Fruit fly (Drosophila melanogaster) whole organism, pupa: ENCODE measurements around the gene Vps26.

Source experiments
- CG10348 ChIP-seq: fragments of 200-800 bp; sonication (Bioruptor generic); IDR thresholded peaks from 2 replicates; pipeline ENCODE4 v1.3.6; 2022; ENCODE audit warnings: missing biosample characterization, missing genetic modification characterization
- CG12605 ChIP-seq: fragments of 200-800 bp; sonication (Bioruptor generic); IDR thresholded peaks from 2 replicates; pipeline ENCODE4 v1.3.6; 2022; ENCODE audit warnings: missing biosample characterization, missing genetic modification characterization
- CG13204 ChIP-seq: fragments of 200-800 bp; sonication (Bioruptor generic); optimal IDR thresholded peaks from 2 replicates; lab custom pipeline; 2018; ENCODE audit warnings: missing biosample characterization, mild to moderate bottlenecking, missing genetic modification characterization, moderate library complexity
- CG14655 ChIP-seq: fragments of 200-800 bp; sonication (Bioruptor generic); optimal IDR thresholded peaks from 3 replicates; lab custom pipeline; 2017; ENCODE audit warnings: mild to moderate bottlenecking, missing biosample characterization, missing genetic modification reagents, missing genetic modification characterization
- CG15710 ChIP-seq: fragments of 200-800 bp; sonication (Bioruptor generic); optimal IDR thresholded peaks from 2 replicates; lab custom pipeline; 2018; ENCODE audit warnings: missing biosample characterization, mild to moderate bottlenecking, missing genetic modification characterization, moderate library complexity
- CG17806 ChIP-seq: fragments of 200-800 bp; sonication (Bioruptor generic); optimal IDR thresholded peaks from 2 replicates; lab custom pipeline; 2018; ENCODE audit warnings: missing biosample characterization, mild to moderate bottlenecking, missing genetic modification characterization, moderate library complexity
- CG32121 ChIP-seq: fragments of 200-800 bp; sonication (Bioruptor generic); IDR thresholded peaks from 2 replicates; pipeline ENCODE4 v1.3.6; 2022; ENCODE audit warnings: missing biosample characterization, missing genetic modification characterization
- CG34367 ChIP-seq: fragments of 200-800 bp; sonication (Bioruptor generic); optimal IDR thresholded peaks from 2 replicates; lab custom pipeline; 2018; ENCODE audit warnings: missing biosample characterization, mild to moderate bottlenecking, missing genetic modification characterization
- CG4496 ChIP-seq: fragments of 200-800 bp; sonication (Bioruptor generic); IDR thresholded peaks from 3 replicates; pipeline ENCODE4 v1.3.6; 2022; ENCODE audit warnings: missing biosample characterization, missing genetic modification characterization
- CG8159 ChIP-seq: fragments of 200-800 bp; sonication (Bioruptor generic); optimal IDR thresholded peaks from 3 replicates; lab custom pipeline; 2018; ENCODE audit warnings: missing biosample characterization, mild to moderate bottlenecking, missing genetic modification characterization, moderate library complexity
- CG8301 ChIP-seq: fragments of 200-800 bp; sonication (Bioruptor generic); optimal IDR thresholded peaks from 2 replicates; lab custom pipeline; 2018; ENCODE audit warnings: missing biosample characterization, mild to moderate bottlenecking, missing genetic modification characterization
- CG9948 ChIP-seq: fragments of 200-800 bp; sonication (Bioruptor generic); optimal IDR thresholded peaks from 2 replicates; lab custom pipeline; 2018; ENCODE audit warnings: missing biosample characterization, mild to moderate bottlenecking, missing genetic modification characterization, moderate library complexity
- D1 ChIP-seq: fragments of 200-800 bp; sonication (Bioruptor generic); optimal IDR thresholded peaks from 2 replicates; lab custom pipeline; 2018; ENCODE audit warnings: missing biosample characterization, mild to moderate bottlenecking, missing genetic modification characterization, moderate library complexity
- EcR ChIP-seq: fragments of 200-800 bp; sonication (Bioruptor generic); optimal IDR thresholded peaks from 3 replicates; lab custom pipeline; 2019; ENCODE audit warnings: missing biosample characterization, missing genetic modification characterization, mild to moderate bottlenecking, moderate library complexity, missing genetic modification reagents
- Ets98B ChIP-seq: fragments of 200-800 bp; sonication (Bioruptor generic); IDR thresholded peaks from 2 replicates; pipeline ENCODE4 v1.3.6; 2022; ENCODE audit warnings: missing biosample characterization, missing genetic modification characterization
- Pif1A ChIP-seq: fragments of 200-800 bp; sonication (Bioruptor generic); optimal IDR thresholded peaks from 3 replicates; lab custom pipeline; 2016; ENCODE audit warnings: missing biosample characterization, missing genetic modification characterization
- Pif1B ChIP-seq: fragments of 200-800 bp; sonication (Bioruptor generic); optimal IDR thresholded peaks from 3 replicates; lab custom pipeline; 2016; ENCODE audit warnings: missing biosample characterization, missing genetic modification characterization
- Snoo ChIP-seq: fragments of 200-800 bp; sonication (Bioruptor generic); optimal IDR thresholded peaks from 3 replicates; lab custom pipeline; 2017; ENCODE audit warnings: missing biosample characterization, mild to moderate bottlenecking, missing genetic modification characterization, inconsistent platforms
- fd96Ca ChIP-seq: fragments of 200-800 bp; sonication (Bioruptor generic); IDR thresholded peaks from 3 replicates; pipeline ENCODE4 v1.3.6; 2022; ENCODE audit warnings: missing biosample characterization, missing genetic modification characterization
- gl ChIP-seq: fragments of 200-800 bp; sonication (Bioruptor generic); optimal IDR thresholded peaks from 2 replicates; lab custom pipeline; 2018; ENCODE audit warnings: missing biosample characterization, mild to moderate bottlenecking, missing genetic modification characterization
- rn ChIP-seq: fragments of 200-800 bp; sonication (Bioruptor generic); IDR thresholded peaks from 2 replicates; pipeline ENCODE4 v1.3.6; 2022; ENCODE audit warnings: missing biosample characterization, missing genetic modification characterization

The Vps26 gene

DNA sequence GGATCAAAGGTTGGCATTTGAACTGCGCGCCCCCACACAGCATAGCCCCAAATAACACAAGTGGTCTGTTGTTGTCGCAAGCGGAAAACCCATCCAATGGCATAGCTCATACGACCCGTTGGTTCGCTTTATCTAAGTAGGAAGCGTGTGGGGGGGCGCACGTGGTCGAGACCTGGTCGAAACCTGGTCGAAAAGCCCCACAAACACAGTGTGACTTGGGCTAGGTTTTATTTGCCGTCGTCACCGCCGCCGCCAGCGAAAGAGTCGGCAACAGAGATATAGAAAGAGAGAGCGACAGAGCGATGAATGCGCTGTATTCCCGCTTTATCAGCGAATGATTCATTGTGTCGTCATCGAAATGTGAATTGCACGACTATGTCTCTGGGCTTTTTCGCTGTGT is 30.8 kb upstream of the Vps26 start:
- TF ChIP-seq Pif1A (no peak), CG10348 (GFP tag; lab: Robert Waterston, UW) (no peak), D1 (tag; lab: Kevin White, UChicago) (no peak), Ets98B (GFP tag; lab: Robert Waterston, UW) (peak; percentile 12; the same call in 1 of the 2 replicates), EcR (GFP tag; lab: Kevin White, UChicago) (peak; percentile 31), CG17806 (tag; lab: Kevin White, UChicago) (no peak), gl (no peak), fd96Ca (no peak), CG12605 (no peak), rn (GFP tag; lab: Robert Waterston, UW) (no peak)
- TF ChIP-seq, all 21 proteins: peak for 2

DNA sequence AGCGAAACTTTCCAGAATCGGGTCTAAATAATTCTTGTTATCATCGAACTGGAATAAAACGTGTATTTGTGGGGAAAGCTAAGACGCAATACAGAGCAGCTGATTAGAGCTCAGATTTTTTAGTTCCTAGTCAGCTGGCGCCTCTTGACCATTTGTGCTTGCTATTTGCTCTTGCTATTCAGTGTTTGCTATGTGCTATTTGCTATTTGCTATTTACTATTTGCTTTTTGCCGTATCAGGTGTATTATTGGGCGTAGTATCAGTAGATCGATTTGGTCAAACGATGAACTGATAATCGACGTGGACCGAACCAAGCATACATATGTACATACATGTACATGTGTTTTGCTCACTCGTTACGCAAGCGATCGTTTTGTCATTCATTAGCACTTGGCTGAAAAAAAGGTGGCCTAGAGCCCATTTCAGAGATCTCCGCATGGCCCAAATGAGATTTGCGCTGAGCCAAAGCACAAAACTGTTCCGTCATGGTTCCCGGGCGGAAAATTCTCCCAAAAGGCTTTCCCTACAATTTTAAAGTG is 28.2 kb upstream of the Vps26 start:
- TF ChIP-seq CG12605, result no peak
- TF ChIP-seq CG4496 (GFP tag; lab: Robert Waterston, UW), result 0 out of 3 replicates have a peak, but pooled peaks have one; percentile 49
- TF ChIP-seq CG15710 (tag; lab: Kevin White, UChicago), result no peak
- TF ChIP-seq CG32121 (GFP tag; lab: Robert Waterston, UW), result no peak; the same call in 1 of the 2 replicates
- 0 out of 2 replicates have a peak, but pooled peaks have one; percentile 39 for TF ChIP-seq Ets98B (GFP tag; lab: Robert Waterston, UW)

DNA sequence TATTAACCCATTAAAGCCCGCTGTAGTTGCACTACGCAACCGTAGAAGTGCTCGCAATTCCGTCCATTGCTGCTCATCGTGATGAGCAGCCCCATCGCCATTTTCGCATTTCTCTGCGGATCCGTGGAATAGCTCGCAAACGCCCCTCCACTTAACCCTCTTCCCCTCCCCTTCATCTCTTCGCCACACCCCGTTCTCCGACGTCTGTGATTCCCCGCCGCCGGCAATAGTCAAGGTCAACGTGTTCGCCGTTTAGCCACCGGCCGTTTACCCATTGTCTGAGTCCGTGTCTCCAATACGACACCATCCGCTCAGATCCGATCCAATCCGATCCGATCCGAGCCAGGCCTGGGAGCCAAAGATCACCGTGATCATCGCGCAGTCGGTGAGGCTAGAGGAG is 27.3 kb upstream of the Vps26 start:
- TF ChIP-seq CG13204 (GFP tag; lab: Kevin White, UChicago) (no peak), EcR (GFP tag; lab: Kevin White, UChicago) (peak; percentile 80), CG10348 (GFP tag; lab: Robert Waterston, UW) (no peak)
- TF ChIP-seq, all 21 proteins: peak for 1

DNA sequence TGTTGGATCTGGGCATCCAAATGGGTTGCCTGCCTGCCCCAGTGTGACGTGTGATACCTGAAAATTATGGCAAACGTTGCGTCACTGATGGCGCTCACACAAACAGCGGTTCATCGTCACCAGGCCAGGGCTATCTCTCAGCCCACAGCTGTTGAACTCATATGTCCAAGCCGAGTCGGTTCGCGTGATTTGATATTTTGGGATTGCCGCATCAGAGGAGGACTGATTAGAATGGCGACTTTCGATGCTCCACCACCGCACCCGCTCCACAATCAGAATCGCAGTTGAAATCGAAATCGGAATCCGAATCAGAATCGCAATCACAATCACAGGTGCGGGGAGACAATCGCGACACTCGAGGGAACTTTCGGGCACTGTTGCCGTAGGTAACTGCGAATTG is 25.9 kb upstream of the Vps26 start:
- TF ChIP-seq CG14655, result no peak
- no peak for TF ChIP-seq Snoo (tag; lab: Kevin White, UChicago)
- TF ChIP-seq gl, result no peak
- TF ChIP-seq CG32121 (GFP tag; lab: Robert Waterston, UW), result no peak
- no peak for TF ChIP-seq CG10348 (GFP tag; lab: Robert Waterston, UW)
- no peak for TF ChIP-seq CG8159 (tag; lab: Kevin White, UChicago)
- TF ChIP-seq Pif1B (GFP tag; lab: Kevin White, UChicago), result no peak
- TF ChIP-seq Ets98B (GFP tag; lab: Robert Waterston, UW), result no peak

DNA sequence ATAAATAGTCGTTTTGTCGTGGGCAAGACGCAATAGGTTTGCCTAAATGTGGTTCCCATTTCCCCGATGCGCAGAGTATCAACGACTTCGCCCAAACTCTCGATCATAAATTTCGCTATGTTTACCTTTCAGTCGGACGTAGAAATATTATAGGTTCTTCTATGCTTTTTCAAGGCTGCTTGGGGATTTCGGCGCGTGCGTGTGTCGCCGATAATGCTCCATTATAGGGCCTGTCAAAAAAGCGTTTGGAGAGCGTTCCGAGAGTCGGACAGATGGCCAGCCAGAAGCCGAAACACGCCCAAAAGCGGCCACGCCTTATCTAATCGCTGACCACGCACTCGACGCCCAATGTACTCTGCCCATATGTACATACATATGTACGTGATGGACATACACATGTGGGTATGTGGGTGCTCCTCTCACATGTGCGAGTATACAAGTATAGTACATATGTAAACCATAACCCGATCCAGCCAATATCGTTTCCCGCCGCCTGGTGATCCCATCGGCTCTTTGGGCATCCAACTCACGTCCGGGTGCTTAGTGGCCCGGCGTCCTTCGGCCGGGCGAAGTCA is 24.9 kb upstream of the Vps26 start:
- no peak for TF ChIP-seq CG12605
- TF ChIP-seq CG13204 (GFP tag; lab: Kevin White, UChicago), result no peak
- TF ChIP-seq Pif1B (GFP tag; lab: Kevin White, UChicago), result no peak
- no peak for TF ChIP-seq CG17806 (tag; lab: Kevin White, UChicago)
- no peak for TF ChIP-seq CG10348 (GFP tag; lab: Robert Waterston, UW)
- no peak for TF ChIP-seq CG14655
- TF ChIP-seq CG8159 (tag; lab: Kevin White, UChicago), result no peak
- TF ChIP-seq CG32121 (GFP tag; lab: Robert Waterston, UW), result no peak
- TF ChIP-seq fd96Ca, result no peak
- TF ChIP-seq gl, result no peak
- TF ChIP-seq rn (GFP tag; lab: Robert Waterston, UW), result no peak
- no peak for TF ChIP-seq D1 (tag; lab: Kevin White, UChicago)
- TF ChIP-seq Ets98B (GFP tag; lab: Robert Waterston, UW), result no peak

DNA sequence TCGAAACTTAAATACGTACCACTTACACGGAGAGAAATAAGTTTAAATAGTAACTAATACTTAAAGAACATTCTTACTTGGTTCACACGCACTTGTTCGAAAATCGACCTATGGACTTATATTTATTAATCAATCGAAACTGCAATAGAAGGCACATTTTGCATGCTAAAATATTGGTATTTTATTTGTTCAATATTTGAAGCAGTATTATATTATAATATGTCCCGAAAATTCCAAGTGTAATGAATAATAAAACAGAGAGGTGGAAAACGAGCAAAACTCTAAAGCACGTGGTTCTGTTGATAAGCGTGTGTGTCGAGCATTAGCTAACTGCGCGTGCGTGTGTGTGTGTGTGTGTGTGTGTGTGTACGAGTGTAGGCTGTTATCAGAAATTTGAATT is 23.7 kb upstream of the Vps26 start:
- TF ChIP-seq CG8301 (tag; lab: Kevin White, UChicago) (peak; percentile 1), Pif1A (peak; percentile 22), CG14655 (peak; percentile 19), CG32121 (GFP tag; lab: Robert Waterston, UW) (0 out of 2 replicates have a peak, but pooled peaks have one; percentile 16), Ets98B (GFP tag; lab: Robert Waterston, UW) (no peak), CG4496 (GFP tag; lab: Robert Waterston, UW) (no peak)

DNA sequence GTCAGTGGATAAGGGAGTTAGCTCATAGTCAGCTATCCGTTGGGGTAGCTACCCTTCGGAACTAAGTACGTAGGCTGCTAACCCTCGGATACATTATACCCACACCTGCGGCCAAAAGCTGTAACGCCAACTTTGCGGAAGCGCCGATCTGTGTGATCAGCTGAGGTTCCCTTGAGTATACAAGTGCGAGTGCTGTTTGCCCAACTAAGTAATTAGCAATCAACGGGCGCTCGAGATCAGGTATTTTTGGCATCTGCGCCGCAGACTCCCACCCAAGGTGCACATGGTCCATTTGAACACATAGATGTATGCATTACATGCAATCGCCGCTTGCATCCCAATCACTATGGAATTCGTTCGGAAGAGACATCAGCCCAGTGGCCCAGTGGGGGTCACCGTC is 19.6 kb upstream of the Vps26 start:
- no peak for TF ChIP-seq Ets98B (GFP tag; lab: Robert Waterston, UW)
- TF ChIP-seq gl, result no peak
- TF ChIP-seq fd96Ca, result no peak
- TF ChIP-seq Pif1A, result no peak
- TF ChIP-seq rn (GFP tag; lab: Robert Waterston, UW), result no peak
- TF ChIP-seq EcR (GFP tag; lab: Kevin White, UChicago), result no peak
- TF ChIP-seq CG8301 (tag; lab: Kevin White, UChicago), result no peak
- no peak for TF ChIP-seq Pif1B (GFP tag; lab: Kevin White, UChicago)
- no peak for TF ChIP-seq CG10348 (GFP tag; lab: Robert Waterston, UW)
- TF ChIP-seq CG8159 (tag; lab: Kevin White, UChicago), result no peak
- TF ChIP-seq CG17806 (tag; lab: Kevin White, UChicago), result no peak
- TF ChIP-seq CG34367 (tag; lab: Kevin White, UChicago), result no peak
- no peak for TF ChIP-seq D1 (tag; lab: Kevin White, UChicago)
- TF ChIP-seq CG32121 (GFP tag; lab: Robert Waterston, UW), result no peak
- no peak for TF ChIP-seq CG9948 (tag; lab: Kevin White, UChicago)
- TF ChIP-seq, all 21 proteins: peak for 0
